Fruit fly (Drosophila melanogaster) whole organism, wandering third instar larva: Measurements from ENCODE around the gene CG15169.

Source experiments
- Abd-B ChIP-seq: fragments of >200 bp; optimal IDR thresholded peaks from 2 replicates; lab custom pipeline; 2017; ENCODE audit warnings: missing biosample characterization, missing genetic modification characterization
- CG32264 ChIP-seq: fragments of 200-800 bp; sonication (Bioruptor generic); optimal IDR thresholded peaks from 2 replicates; lab custom pipeline; 2016; ENCODE audit warnings: missing biosample characterization, missing genetic modification characterization
- CG9705 ChIP-seq: fragments of 200-800 bp; sonication (Bioruptor generic); optimal IDR thresholded peaks from 2 replicates; lab custom pipeline; 2018; ENCODE audit warnings: missing biosample characterization, mild to moderate bottlenecking, missing genetic modification characterization
- CrebA ChIP-seq: fragments of 200-800 bp; sonication (Bioruptor generic); optimal IDR thresholded peaks from 2 replicates; lab custom pipeline; 2016; ENCODE audit warnings: missing biosample characterization, mild to moderate bottlenecking, missing genetic modification characterization, borderline replicate concordance
- Dfd ChIP-seq: fragments of >200 bp; optimal IDR thresholded peaks from 2 replicates; lab custom pipeline; 2017; ENCODE audit warnings: missing biosample characterization, missing genetic modification characterization
- GATAd ChIP-seq: sonication (Bioruptor generic); optimal IDR thresholded peaks from 2 replicates; lab custom pipeline; 2016; ENCODE audit warnings: missing biosample characterization, missing genetic modification characterization
- HLH106 ChIP-seq: fragments of 200-800 bp; optimal IDR thresholded peaks from 3 replicates; lab custom pipeline; 2019; ENCODE audit warnings: missing biosample characterization, mild to moderate bottlenecking, missing genetic modification characterization, moderate library complexity
- Hnf4 ChIP-seq: fragments of 200-800 bp; sonication (Bioruptor generic); optimal IDR thresholded peaks from 2 replicates; lab custom pipeline; 2016; ENCODE audit warnings: missing biosample characterization, mild to moderate bottlenecking, missing genetic modification characterization
- Hr78 ChIP-seq: fragments of >200 bp; optimal IDR thresholded peaks from 2 replicates; lab custom pipeline; 2017; ENCODE audit warnings: missing biosample characterization, missing genetic modification characterization
- Hr83 ChIP-seq: fragments of 200-300 bp; sonication (Bioruptor generic); optimal IDR thresholded peaks from 2 replicates; lab custom pipeline; 2016; ENCODE audit warnings: missing biosample characterization, mild to moderate bottlenecking, missing genetic modification characterization, moderate library complexity; ENCODE audit not compliant: poor library complexity, severe bottlenecking
- Jra ChIP-seq: sonication (Bioruptor generic); optimal IDR thresholded peaks from 2 replicates; lab custom pipeline; 2016; ENCODE audit warnings: missing biosample characterization, missing genetic modification characterization
- Mio ChIP-seq: sonication (Bioruptor generic); optimal IDR thresholded peaks from 2 replicates; lab custom pipeline; 2016; ENCODE audit warnings: missing biosample characterization, missing genetic modification characterization
- Myc ChIP-seq: fragments of >200 bp; optimal IDR thresholded peaks from 2 replicates; lab custom pipeline; 2017
- N ChIP-seq: fragments of >200 bp; optimal IDR thresholded peaks from 2 replicates; lab custom pipeline; 2018; ENCODE audit warnings: missing biosample characterization, missing external identifiers, missing genetic modification characterization
- OdsH ChIP-seq: fragments of 200-800 bp; sonication (Bioruptor generic); optimal IDR thresholded peaks from 2 replicates; lab custom pipeline; 2016; ENCODE audit warnings: missing biosample characterization, mild to moderate bottlenecking, missing genetic modification characterization
- Rel ChIP-seq, 2 experiments: fragments of 200-800 bp; sonication (Bioruptor generic) in 1 of 2; optimal IDR thresholded peaks; 2 replicates in 1 of 2; 3 replicates in 1 of 2; lab custom pipeline; 2016 to 2019; ENCODE audit warnings: mild to moderate bottlenecking in 2 of 2, missing biosample characterization in 2 of 2, missing genetic modification characterization in 2 of 2, moderate library complexity in 1 of 2
- Sp1 ChIP-seq: fragments of 200-800 bp; sonication (Bioruptor generic); optimal IDR thresholded peaks from 3 replicates; lab custom pipeline; 2019; ENCODE audit warnings: missing biosample characterization, mild to moderate bottlenecking, missing genetic modification characterization, moderate library complexity
- Vsx2 ChIP-seq: fragments of 200-300, 225-300 bp; sonication (Bioruptor generic); optimal IDR thresholded peaks from 2 replicates; lab custom pipeline; 2018; ENCODE audit warnings: missing biosample characterization, missing genetic modification characterization; ENCODE audit not compliant: partially characterized antibody
- br ChIP-seq: fragments of 200-800 bp; sonication (Bioruptor generic); optimal IDR thresholded peaks from 2 replicates; lab custom pipeline; 2016; ENCODE audit warnings: missing biosample characterization, missing genetic modification characterization
- brk ChIP-seq: fragments of 200-800 bp; sonication (Bioruptor generic); optimal IDR thresholded peaks from 2 replicates; lab custom pipeline; 2016; ENCODE audit warnings: missing biosample characterization, mild to moderate bottlenecking, missing genetic modification characterization
- dmrt93B ChIP-seq: fragments of 200-800 bp; sonication (Bioruptor generic); optimal IDR thresholded peaks from 2 replicates; lab custom pipeline; 2018; ENCODE audit warnings: missing biosample characterization, mild to moderate bottlenecking, missing genetic modification characterization
- dsf ChIP-seq: sonication (Bioruptor generic); optimal IDR thresholded peaks from 2 replicates; lab custom pipeline; 2016; ENCODE audit warnings: missing biosample characterization, missing genetic modification characterization, borderline replicate concordance
- ey ChIP-seq: fragments of 200-800 bp; sonication (Bioruptor generic); optimal IDR thresholded peaks from 2 replicates; lab custom pipeline; 2016; ENCODE audit warnings: missing biosample characterization, missing genetic modification characterization
- foxo ChIP-seq, 2 experiments: fragments of 200-800 bp; sonication (Bioruptor generic); optimal IDR thresholded peaks; 2 replicates in 1 of 2; 3 replicates in 1 of 2; lab custom pipeline; 2016 to 2017; ENCODE audit warnings: missing biosample characterization in 2 of 2, missing genetic modification characterization in 2 of 2
- fru ChIP-seq: fragments of 200-800 bp; sonication (Bioruptor generic); optimal IDR thresholded peaks from 3 replicates; lab custom pipeline; 2016; ENCODE audit warnings: missing biosample characterization, mild to moderate bottlenecking, missing genetic modification characterization
- h ChIP-seq: fragments of 200-800 bp; sonication (Bioruptor generic); optimal IDR thresholded peaks from 3 replicates; lab custom pipeline; 2016; ENCODE audit warnings: missing biosample characterization, mild to moderate bottlenecking, missing genetic modification characterization
- lola ChIP-seq: fragments of >200 bp; optimal IDR thresholded peaks from 2 replicates; lab custom pipeline; 2017; ENCODE audit warnings: missing biosample characterization, missing genetic modification characterization
- pan ChIP-seq: fragments of >200 bp; optimal IDR thresholded peaks from 2 replicates; lab custom pipeline; 2017
- psq ChIP-seq: fragments of 200-800 bp; sonication (Bioruptor generic); optimal IDR thresholded peaks from 3 replicates; lab custom pipeline; 2017; ENCODE audit warnings: missing biosample characterization, mild to moderate bottlenecking, missing genetic modification characterization, moderate library complexity
- rgr ChIP-seq: fragments of 200-800 bp; sonication (Bioruptor generic); optimal IDR thresholded peaks from 3 replicates; lab custom pipeline; 2016; ENCODE audit warnings: missing biosample characterization, mild to moderate bottlenecking, missing genetic modification characterization
- sage ChIP-seq: fragments of 200-800 bp; sonication (Bioruptor generic); optimal IDR thresholded peaks from 2 replicates; lab custom pipeline; 2016; ENCODE audit warnings: missing biosample characterization, mild to moderate bottlenecking, missing genetic modification characterization
- sv ChIP-seq: fragments of 200-800 bp; sonication (Bioruptor generic); optimal IDR thresholded peaks from 3 replicates; lab custom pipeline; 2016; ENCODE audit warnings: missing biosample characterization, missing genetic modification characterization
- tai ChIP-seq: sonication (Bioruptor generic); optimal IDR thresholded peaks from 2 replicates; lab custom pipeline; 2016; ENCODE audit warnings: missing biosample characterization, missing genetic modification characterization
- usp ChIP-seq: fragments of >200 bp; optimal IDR thresholded peaks from 2 replicates; lab custom pipeline; 2017; ENCODE audit warnings: missing biosample characterization, missing genetic modification characterization

Gene CG15169

DNA sequence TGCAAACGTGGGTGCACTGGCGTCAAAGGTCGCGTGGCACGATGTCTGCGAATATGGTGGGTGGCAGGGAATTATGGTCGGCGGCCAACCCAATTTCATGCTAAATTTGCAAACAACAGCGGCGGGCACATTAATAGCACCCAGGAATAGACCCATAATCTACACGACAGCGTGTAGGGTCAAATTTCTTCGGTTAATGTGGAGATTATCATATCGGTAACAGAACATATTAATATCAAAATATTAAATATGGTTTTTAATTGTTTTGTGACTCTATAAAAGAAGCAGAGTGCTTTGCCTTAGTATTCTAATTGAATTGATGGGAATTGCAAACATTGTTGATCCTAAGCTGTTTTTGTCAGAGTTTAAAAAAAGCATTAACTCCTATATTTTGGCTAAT is 11.9 kb upstream of the CG15169 start:
- no peak for TF ChIP-seq usp (GFP tag; lab: Kevin White, UChicago)
- TF ChIP-seq tai (GFP tag; lab: Kevin White, UChicago), result no peak
- no peak for TF ChIP-seq CrebA (GFP tag; lab: Kevin White, UChicago)
- TF ChIP-seq sage (GFP tag; lab: Kevin White, UChicago), result no peak
- no peak for TF ChIP-seq ey (GFP tag; lab: Kevin White, UChicago)
- TF ChIP-seq Abd-B (GFP tag; lab: Kevin White, UChicago), result no peak
- TF ChIP-seq brk (GFP tag; lab: Kevin White, UChicago), result no peak
- TF ChIP-seq foxo (GFP tag; optimal IDR thresholded peaks at IDR 0.05; lab: Kevin White, UChicago), result no peak
- TF ChIP-seq h (GFP tag; lab: Kevin White, UChicago), result no peak
- no peak for TF ChIP-seq fru (GFP tag; lab: Kevin White, UChicago)
- TF ChIP-seq psq (GFP tag; lab: Kevin White, UChicago), result no peak
- TF ChIP-seq CG9705 (GFP tag; lab: Kevin White, UChicago), result no peak

DNA sequence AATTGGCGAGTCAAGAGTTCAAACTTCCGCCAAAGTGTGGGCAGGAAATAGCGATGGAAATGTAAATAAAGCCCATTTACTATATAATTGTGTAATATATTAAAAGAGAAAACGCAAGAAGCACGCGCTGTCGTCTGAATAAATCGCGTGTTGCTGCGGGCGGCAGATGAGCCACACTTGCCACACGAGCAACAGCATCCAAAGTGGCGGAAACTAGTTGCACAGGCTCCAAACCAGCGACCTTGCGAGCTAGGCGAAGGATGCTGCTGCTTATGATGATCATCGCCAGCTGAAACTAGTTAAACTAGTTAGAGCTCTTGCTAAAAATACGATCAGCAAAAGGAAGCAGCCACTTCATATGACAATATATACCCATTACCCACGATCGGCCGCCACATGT is 11.4 kb upstream of the CG15169 start:
- TF ChIP-seq dsf (GFP tag; lab: Kevin White, UChicago), result no peak
- no peak for TF ChIP-seq Vsx2 (GFP tag; lab: Kevin White, UChicago)
- no peak for TF ChIP-seq sv (GFP tag; lab: Kevin White, UChicago)
- TF ChIP-seq usp (GFP tag; lab: Kevin White, UChicago), result no peak
- TF ChIP-seq h (GFP tag; lab: Kevin White, UChicago), result no peak
- TF ChIP-seq Myc (lab: Kevin White, UChicago), result no peak
- TF ChIP-seq ey (GFP tag; lab: Kevin White, UChicago), result no peak
- TF ChIP-seq Hr78 (GFP tag; lab: Kevin White, UChicago), result no peak
- TF ChIP-seq pan (lab: Kevin White, UChicago), result no peak
- no peak for TF ChIP-seq br (GFP tag; lab: Kevin White, UChicago)
- no peak for TF ChIP-seq Hnf4
- TF ChIP-seq fru (GFP tag; lab: Kevin White, UChicago), result no peak
- TF ChIP-seq N (GFP tag; lab: Kevin White, UChicago), result no peak
- TF ChIP-seq Hr83, result no peak
- no peak for TF ChIP-seq lola (GFP tag; lab: Kevin White, UChicago)
- no peak for TF ChIP-seq sage (GFP tag; lab: Kevin White, UChicago)
- TF ChIP-seq rgr, result no peak
- no peak for TF ChIP-seq CG32264 (GFP tag; lab: Kevin White, UChicago)
- no peak for TF ChIP-seq dmrt93B (GFP tag; lab: Kevin White, UChicago)
- no peak for TF ChIP-seq brk (GFP tag; lab: Kevin White, UChicago)
- TF ChIP-seq, all 38 proteins: peak for 0

DNA sequence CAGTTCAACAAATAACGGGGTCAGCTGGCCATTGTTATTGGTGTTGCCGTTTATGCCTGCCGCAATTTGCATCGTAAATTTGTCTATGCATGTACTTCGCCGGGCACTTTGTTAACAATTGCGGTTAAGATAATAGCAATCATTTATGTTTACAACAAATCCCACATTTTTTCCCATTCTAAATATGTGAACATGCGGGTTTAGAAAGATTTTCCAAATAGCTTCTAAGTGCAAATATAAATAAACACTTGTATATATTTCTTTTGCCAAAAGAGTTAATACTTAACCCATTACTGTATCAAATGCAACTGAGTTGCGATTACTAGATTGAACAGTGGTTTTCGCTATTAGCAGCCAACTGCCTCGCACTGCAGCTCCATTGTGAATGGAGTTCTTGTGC is 9.8 kb upstream of the CG15169 start:
- TF ChIP-seq CG9705 (GFP tag; lab: Kevin White, UChicago) (no peak), Abd-B (GFP tag; lab: Kevin White, UChicago) (no peak), OdsH (GFP tag; lab: Kevin White, UChicago) (no peak), Hr78 (GFP tag; lab: Kevin White, UChicago) (no peak), rgr (no peak)

DNA sequence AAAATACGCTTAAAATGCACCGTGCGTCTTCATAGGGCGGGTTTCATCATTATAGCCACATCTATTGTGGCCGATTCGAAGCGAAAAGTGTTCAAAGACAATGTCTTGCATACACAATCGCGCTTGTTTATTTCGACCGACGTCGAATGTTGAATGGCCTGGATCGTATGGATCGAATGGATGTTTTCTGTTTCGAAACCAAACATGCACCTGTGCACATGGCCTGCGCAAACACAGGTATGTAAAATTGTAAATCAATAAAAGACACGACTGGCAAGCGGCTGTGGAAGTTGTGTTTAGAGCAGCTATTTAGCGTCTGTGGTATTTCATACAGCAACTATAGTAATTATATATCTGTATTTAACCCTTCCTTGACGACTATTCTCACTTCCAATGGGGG is 9.3 kb upstream of the CG15169 start:
- TF ChIP-seq HLH106 (tag; lab: Kevin White, UChicago) (no peak), Hr83 (peak; percentile 98), Hr78 (GFP tag; lab: Kevin White, UChicago) (no peak), h (GFP tag; lab: Kevin White, UChicago) (peak; percentile 41), Hnf4 (peak; percentile 66), tai (GFP tag; lab: Kevin White, UChicago) (no peak), CG9705 (GFP tag; lab: Kevin White, UChicago) (no peak), brk (GFP tag; lab: Kevin White, UChicago) (peak; percentile 47), Dfd (GFP tag; lab: Kevin White, UChicago) (no peak), Sp1 (GFP tag; lab: Kevin White, UChicago) (no peak), sv (GFP tag; lab: Kevin White, UChicago) (no peak), CrebA (GFP tag; lab: Kevin White, UChicago) (no peak), foxo (GFP tag; optimal IDR thresholded peaks at IDR 0.05; lab: Kevin White, UChicago) (peak in 1 of 2 experiments; percentile 17), br (GFP tag; lab: Kevin White, UChicago) (peak; percentile 31), ey (GFP tag; lab: Kevin White, UChicago) (no peak), OdsH (GFP tag; lab: Kevin White, UChicago) (peak; percentile 45), Mio (no peak), rgr (peak; percentile 57), dmrt93B (GFP tag; lab: Kevin White, UChicago) (no peak), fru (GFP tag; lab: Kevin White, UChicago) (peak; percentile 21), Jra (GFP tag; lab: Kevin White, UChicago) (peak; percentile 43), GATAd (GFP tag; lab: Kevin White, UChicago) (no peak), lola (GFP tag; lab: Kevin White, UChicago) (no peak), Rel (GFP tag; optimal IDR thresholded peaks at IDR 0.05; lab: Kevin White, UChicago) (no peak), Rel (tag; optimal IDR thresholded peaks at IDR 0.05; lab: Kevin White, UChicago) (no peak)
